Worm (Caenorhabditis elegans) whole organism, midembryonic: ENCODE data around the gene vps-50.

Experiments
- cog-1 ChIP-seq: sonication (generic microtip); optimal IDR thresholded peaks from 2 replicates; lab custom pipeline; 2016; ENCODE audit warnings: missing genetic modification characterization, missing compliant biosample characterization
- flt-1 ChIP-seq: fragments of 200-800 bp; sonication (Bioruptor generic); IDR thresholded peaks from 2 replicates; pipeline ENCODE4 v1.3.6; 2022; ENCODE audit warnings: missing genetic modification characterization, missing compliant biosample characterization
- med-1 ChIP-seq: sonication (generic microtip); optimal IDR thresholded peaks from 2 replicates; lab custom pipeline; 2017; ENCODE audit warnings: missing genetic modification characterization, mild to moderate bottlenecking, missing compliant biosample characterization, antibody characterized with exemption, missing genetic modification reagents; ENCODE audit not compliant: insufficient read depth
- ref-1 ChIP-seq: fragments of 200-800 bp; sonication (Bioruptor generic); conservative IDR thresholded peaks from 2 replicates; pipeline ENCODE4 v1.3.6; 2022; ENCODE audit warnings: missing genetic modification reagents, missing genetic modification characterization, missing compliant biosample characterization
- tab-1 ChIP-seq: fragments of 200-800 bp; sonication (Bioruptor generic); IDR thresholded peaks from 2 replicates; pipeline ENCODE4 v1.3.6; 2022; ENCODE audit warnings: missing genetic modification characterization, missing compliant biosample characterization
- ztf-29 ChIP-seq: fragments of 200-800 bp; sonication (Bioruptor generic); IDR thresholded peaks from 2 replicates; pipeline ENCODE4 v1.3.6; 2022; ENCODE audit warnings: missing genetic modification reagents, missing genetic modification characterization, missing compliant biosample characterization

DNA sequence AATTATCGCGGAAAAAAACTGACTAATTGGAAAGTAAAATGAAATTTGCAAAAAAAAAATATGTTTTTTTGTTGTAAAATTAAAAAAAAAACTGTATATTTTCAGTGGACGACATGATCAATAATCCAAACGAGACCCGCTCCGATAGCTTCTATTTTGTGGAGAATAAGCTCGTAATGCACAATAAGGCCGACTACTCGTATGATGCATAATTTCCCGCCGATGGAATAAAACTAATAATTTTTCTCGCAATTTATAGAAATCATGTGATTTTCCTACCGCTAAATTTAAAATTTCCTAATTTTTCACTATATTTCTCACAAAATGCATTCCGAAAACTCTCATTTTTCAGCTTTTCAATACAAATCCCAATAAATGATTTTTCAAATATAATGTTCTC is 39.5 kb downstream of the vps-50 start:
- TF ChIP-seq flt-1 (GFP tag; lab: Robert Waterston, UW) (no peak), ztf-29 (GFP tag; lab: Robert Waterston, UW) (no peak), ref-1 (GFP tag; lab: Robert Waterston, UW) (no peak), med-1 (GFP tag; lab: Kevin White, UChicago) (no peak), cog-1 (tag; lab: Kevin White, UChicago) (no peak), tab-1 (GFP tag; lab: Robert Waterston, UW) (no peak)
